Fruit fly (Drosophila melanogaster) whole organism, embryonic: ENCODE results near the gene SC35.

Experiments
- Abd-B ChIP-seq: fragments of 200-800 bp; sonication (Bioruptor generic); optimal IDR thresholded peaks from 2 replicates; lab custom pipeline; 2018; ENCODE audit warnings: missing biosample characterization, mild to moderate bottlenecking, missing genetic modification characterization, moderate library complexity
- CG10147 ChIP-seq: fragments of 200-800 bp; sonication (Bioruptor generic); optimal IDR thresholded peaks from 2 replicates; lab custom pipeline; 2019; ENCODE audit warnings: missing biosample characterization, mild to moderate bottlenecking, missing genetic modification characterization, moderate library complexity
- CG10462 ChIP-seq: fragments of 200-800 bp; sonication (Bioruptor generic); optimal IDR thresholded peaks from 2 replicates; lab custom pipeline; 2016; ENCODE audit warnings: missing biosample characterization, missing genetic modification characterization
- CG11560 ChIP-seq: fragments of 200-800 bp; sonication (Bioruptor generic); IDR thresholded peaks from 3 replicates; pipeline ENCODE4 v1.3.6; 2022; ENCODE audit warnings: missing biosample characterization, missing genetic modification characterization
- CG12236 ChIP-seq: fragments of 200-800 bp; sonication (Bioruptor generic); optimal IDR thresholded peaks from 2 replicates; lab custom pipeline; 2016; ENCODE audit warnings: missing biosample characterization, missing genetic modification characterization
- CG12299 ChIP-seq: fragments of 200-800 bp; sonication (Bioruptor generic); optimal IDR thresholded peaks from 2 replicates; lab custom pipeline; 2018; ENCODE audit warnings: missing biosample characterization, mild to moderate bottlenecking, missing genetic modification characterization
- CG1233 ChIP-seq: fragments of 200-800 bp; sonication (Bioruptor generic); optimal IDR thresholded peaks from 4 replicates; lab custom pipeline; 2018; ENCODE audit warnings: missing biosample characterization, mild to moderate bottlenecking, missing genetic modification characterization
- CG12942 ChIP-seq: fragments of 200-800 bp; sonication (Bioruptor generic); optimal IDR thresholded peaks from 3 replicates; lab custom pipeline; 2016; ENCODE audit warnings: missing biosample characterization, missing genetic modification characterization
- CG13287 ChIP-seq: fragments of 200-800 bp; sonication (Bioruptor generic); IDR thresholded peaks from 2 replicates; pipeline ENCODE4 v1.3.6; 2022; ENCODE audit warnings: missing biosample characterization, missing genetic modification characterization; ENCODE audit not compliant: partially characterized antibody
- CG14710 ChIP-seq: fragments of 200-800 bp; sonication (Bioruptor generic); optimal IDR thresholded peaks from 3 replicates; lab custom pipeline; 2019; ENCODE audit warnings: missing biosample characterization, mild to moderate bottlenecking, missing genetic modification characterization, moderate library complexity
- CG15601 ChIP-seq: fragments of 200-800 bp; sonication (Bioruptor generic); optimal IDR thresholded peaks from 3 replicates; lab custom pipeline; 2019; ENCODE audit warnings: missing biosample characterization, mild to moderate bottlenecking, missing genetic modification characterization, moderate library complexity
- CG17385 ChIP-seq: fragments of 200-800 bp; sonication (Bioruptor generic); optimal IDR thresholded peaks from 3 replicates; lab custom pipeline; 2018; ENCODE audit warnings: missing biosample characterization, mild to moderate bottlenecking, missing genetic modification characterization
- CG17829 ChIP-seq: fragments of 200-800 bp; optimal IDR thresholded peaks from 2 replicates; lab custom pipeline; 2019; ENCODE audit warnings: missing biosample characterization, mild to moderate bottlenecking, missing genetic modification characterization, moderate library complexity
- CG2120 ChIP-seq: fragments of 200-800 bp; sonication (Bioruptor generic); optimal IDR thresholded peaks from 3 replicates; lab custom pipeline; 2016; ENCODE audit warnings: missing biosample characterization, missing genetic modification characterization
- CG30020 ChIP-seq: fragments of 200-800 bp; optimal IDR thresholded peaks from 2 replicates; lab custom pipeline; 2019; ENCODE audit warnings: missing biosample characterization, mild to moderate bottlenecking, missing genetic modification characterization, moderate library complexity
- CG30403 ChIP-seq: fragments of 200-800 bp; sonication (Bioruptor generic); optimal IDR thresholded peaks from 3 replicates; lab custom pipeline; 2016; ENCODE audit warnings: missing biosample characterization, missing genetic modification characterization
- CG4360 ChIP-seq: fragments of 200-800 bp; sonication (Bioruptor generic); IDR thresholded peaks from 2 replicates; pipeline ENCODE4 v1.3.6; 2022; ENCODE audit warnings: missing biosample characterization, missing genetic modification characterization
- CG43689 ChIP-seq: fragments of 200-800 bp; sonication (Bioruptor generic); IDR thresholded peaks from 2 replicates; pipeline ENCODE4 v1.3.6; 2022; ENCODE audit warnings: missing biosample characterization, missing genetic modification characterization
- CG5180 ChIP-seq: fragments of 200-800 bp; sonication (Bioruptor generic); optimal IDR thresholded peaks from 3 replicates; lab custom pipeline; 2017; ENCODE audit warnings: missing biosample characterization, missing genetic modification characterization, mild to moderate bottlenecking, moderate library complexity, missing genetic modification reagents
- CG6683 ChIP-seq: fragments of 200-800 bp; sonication (Bioruptor generic); optimal IDR thresholded peaks from 2 replicates; lab custom pipeline; 2017; ENCODE audit warnings: missing biosample characterization, mild to moderate bottlenecking, missing genetic modification characterization, missing genetic modification reagents
- CG6689 ChIP-seq: fragments of 200-800 bp; sonication (Bioruptor generic); IDR thresholded peaks from 2 replicates; pipeline ENCODE4 v1.3.6; 2022; ENCODE audit warnings: missing biosample characterization, missing genetic modification characterization
- CG7745 ChIP-seq: fragments of 200-800 bp; sonication (Bioruptor generic); optimal IDR thresholded peaks from 2 replicates; lab custom pipeline; 2018; ENCODE audit warnings: missing biosample characterization, mild to moderate bottlenecking, missing genetic modification characterization, moderate library complexity
- Deaf1 ChIP-seq: fragments of 200-800 bp; optimal IDR thresholded peaks from 3 replicates; lab custom pipeline; 2019; ENCODE audit warnings: missing biosample characterization, mild to moderate bottlenecking, missing genetic modification characterization, moderate library complexity
- Dek ChIP-seq: fragments of 200-800 bp; sonication (Bioruptor generic); optimal IDR thresholded peaks from 3 replicates; lab custom pipeline; 2019; ENCODE audit warnings: missing biosample characterization, mild to moderate bottlenecking, missing genetic modification characterization, moderate library complexity
- Ets65A ChIP-seq: fragments of 200-800 bp; sonication (Bioruptor generic); peaks from one replicate; lab custom pipeline; 2016; ENCODE audit warnings: missing biosample characterization, missing genetic modification characterization
- GATAe ChIP-seq: fragments of 200-800 bp; sonication (Bioruptor generic); conservative IDR thresholded peaks from 2 replicates; pipeline ENCODE4 v1.3.6; 2022; ENCODE audit warnings: missing biosample characterization, missing genetic modification characterization
- Gsc ChIP-seq: fragments of 200-800 bp; sonication (Bioruptor generic); IDR thresholded peaks from 2 replicates; pipeline ENCODE4 v1.3.6; 2022; ENCODE audit warnings: missing biosample characterization, missing genetic modification characterization
- Rfx ChIP-seq: fragments of 200-800 bp; sonication (Bioruptor generic); IDR thresholded peaks from 2 replicates; pipeline ENCODE4 v1.3.6; 2022; ENCODE audit warnings: missing biosample characterization, missing genetic modification characterization
- Rx ChIP-seq: fragments of 200-800 bp; sonication (Bioruptor generic); IDR thresholded peaks from 2 replicates; pipeline ENCODE4 v1.3.6; 2022; ENCODE audit warnings: missing biosample characterization, missing genetic modification characterization
- Sox100B ChIP-seq: fragments of 200-800 bp; sonication (Bioruptor generic); optimal IDR thresholded peaks from 3 replicates; lab custom pipeline; 2018; ENCODE audit warnings: missing biosample characterization, mild to moderate bottlenecking, missing genetic modification characterization
- Sry-δ ChIP-seq: fragments of 200-800 bp; sonication (Bioruptor generic); optimal IDR thresholded peaks from 2 replicates; lab custom pipeline; 2016; ENCODE audit warnings: missing biosample characterization, missing genetic modification characterization
- Vsx1 ChIP-seq: fragments of 200-800 bp; sonication (Bioruptor generic); optimal IDR thresholded peaks from 2 replicates; lab custom pipeline; 2017; ENCODE audit warnings: missing biosample characterization, mild to moderate bottlenecking, missing genetic modification characterization, missing genetic modification reagents
- az2 ChIP-seq: fragments of 200-800 bp; sonication (Bioruptor generic); optimal IDR thresholded peaks from 3 replicates; lab custom pipeline; 2016; ENCODE audit warnings: missing biosample characterization, missing genetic modification characterization
- btn ChIP-seq: fragments of 200-800 bp; sonication (Bioruptor generic); optimal IDR thresholded peaks from 2 replicates; lab custom pipeline; 2016; ENCODE audit warnings: missing biosample characterization, missing genetic modification characterization
- cad ChIP-seq: fragments of >200 bp; optimal IDR thresholded peaks from 2 replicates; lab custom pipeline; 2017; ENCODE audit warnings: missing biosample characterization, missing genetic modification characterization
- crol ChIP-seq: fragments of 200-800 bp; sonication (Bioruptor generic); IDR thresholded peaks from 2 replicates; pipeline ENCODE4 v1.3.6; 2022; ENCODE audit warnings: missing biosample characterization, missing genetic modification characterization
- cwo ChIP-seq: fragments of 200-800 bp; sonication (Bioruptor generic); optimal IDR thresholded peaks from 3 replicates; lab custom pipeline; 2017; ENCODE audit warnings: missing biosample characterization, missing genetic modification characterization, mild to moderate bottlenecking, moderate library complexity, missing genetic modification reagents
- eyg ChIP-seq: fragments of 200-800 bp; sonication (Bioruptor generic); optimal IDR thresholded peaks from 3 replicates; lab custom pipeline; 2016; ENCODE audit warnings: missing biosample characterization, missing genetic modification characterization
- gem ChIP-seq: fragments of 200-800 bp; sonication (Bioruptor generic); optimal IDR thresholded peaks from 2 replicates; lab custom pipeline; 2019; ENCODE audit warnings: missing biosample characterization, mild to moderate bottlenecking, missing genetic modification characterization, moderate library complexity
- grau ChIP-seq: fragments of 200-800 bp; optimal IDR thresholded peaks from 3 replicates; lab custom pipeline; 2019; ENCODE audit warnings: missing biosample characterization, mild to moderate bottlenecking, missing genetic modification characterization, moderate library complexity
- jigr1 ChIP-seq: fragments of 200-800 bp; sonication (Bioruptor generic); IDR thresholded peaks from 3 replicates; pipeline ENCODE4 v1.3.6; 2022; ENCODE audit warnings: missing biosample characterization, missing genetic modification characterization
- kah ChIP-seq: fragments of 200-800 bp; sonication (Bioruptor generic); optimal IDR thresholded peaks from 2 replicates; lab custom pipeline; 2018; ENCODE audit warnings: missing biosample characterization, mild to moderate bottlenecking, missing genetic modification characterization
- klu ChIP-seq: fragments of 200-800 bp; sonication (Bioruptor generic); IDR thresholded peaks from 2 replicates; pipeline ENCODE4 v1.3.6; 2022; ENCODE audit warnings: missing biosample characterization, missing genetic modification characterization
- mam ChIP-seq: fragments of 200-800 bp; sonication (Bioruptor generic); optimal IDR thresholded peaks from 3 replicates; lab custom pipeline; 2016; ENCODE audit warnings: missing biosample characterization, missing genetic modification characterization
- org-1 ChIP-seq: fragments of 200-800 bp; sonication (Bioruptor generic); optimal IDR thresholded peaks from 2 replicates; lab custom pipeline; 2017; ENCODE audit warnings: missing biosample characterization, missing genetic modification characterization
- phol ChIP-seq: fragments of 200-800 bp; sonication (Bioruptor generic); optimal IDR thresholded peaks from 3 replicates; lab custom pipeline; 2018; ENCODE audit warnings: missing biosample characterization, mild to moderate bottlenecking, missing genetic modification characterization, moderate library complexity
- sqz ChIP-seq: fragments of 200-800 bp; sonication (Bioruptor generic); optimal IDR thresholded peaks from 3 replicates; lab custom pipeline; 2018; ENCODE audit warnings: missing biosample characterization, mild to moderate bottlenecking, missing genetic modification characterization
- tin ChIP-seq: fragments of 200-800 bp; sonication (Bioruptor generic); optimal IDR thresholded peaks from 3 replicates; lab custom pipeline; 2016; ENCODE audit warnings: missing biosample characterization, missing genetic modification characterization
- twi ChIP-seq: fragments of 200-800 bp; optimal IDR thresholded peaks from 2 replicates; lab custom pipeline; 2019; ENCODE audit warnings: missing biosample characterization, mild to moderate bottlenecking, missing genetic modification characterization, moderate library complexity
- unc-4 ChIP-seq: fragments of 200-800 bp; sonication (Bioruptor generic); IDR thresholded peaks from 2 replicates; pipeline ENCODE4 v1.3.6; 2022; ENCODE audit warnings: missing biosample characterization, missing genetic modification characterization; ENCODE audit not compliant: partially characterized antibody

SC35 gene

DNA sequence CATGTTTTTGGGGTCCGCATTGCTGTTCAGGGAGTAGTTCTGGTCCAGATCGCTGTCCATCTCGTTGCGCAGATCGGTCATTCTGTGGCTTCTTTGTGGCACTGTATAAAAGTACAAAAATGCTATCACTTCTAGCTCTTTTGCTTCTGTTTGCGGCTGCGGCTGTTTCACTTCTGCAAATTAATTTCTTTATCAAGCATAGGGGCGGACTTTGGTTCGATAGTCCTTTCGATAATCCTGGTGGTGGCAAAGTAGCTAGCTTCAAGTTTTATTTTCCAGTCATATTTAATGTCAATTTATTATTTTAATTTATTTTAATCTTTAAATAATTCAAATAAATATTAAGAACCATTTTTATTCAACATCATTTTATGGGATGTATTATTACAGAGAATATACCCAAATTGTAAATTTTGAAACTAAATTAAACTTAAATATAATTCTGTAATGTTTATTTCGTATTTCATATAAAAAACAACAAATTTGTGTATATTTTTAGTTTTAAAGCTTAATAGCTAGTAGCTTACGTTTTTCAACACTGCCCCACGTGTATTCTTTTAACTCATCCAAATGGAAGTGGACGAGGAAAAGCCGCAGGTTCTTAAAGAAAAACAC lies 6.9 kb downstream of the SC35 start, which contains the start of the genes CG5446 and Trm1 (continued):
- TF ChIP-seq kah, result no peak
- TF ChIP-seq CG14710 (tag; lab: Kevin White, UChicago), result peak; percentile 87
- peak; percentile 81 for TF ChIP-seq CG30020 (tag; lab: Kevin White, UChicago)
- TF ChIP-seq Sry-δ (GFP tag; lab: Kevin White, UChicago), result peak; percentile 58
- TF ChIP-seq Ets65A (GFP tag; lab: Kevin White, UChicago), result peak; percentile 47
- peak; percentile 20 for TF ChIP-seq CG5180 (GFP tag; lab: Kevin White, UChicago)
- TF ChIP-seq crol, result no peak
- no peak for TF ChIP-seq cad (GFP tag; lab: Kevin White, UChicago)
- peak; percentile 8 for TF ChIP-seq mam (GFP tag; lab: Kevin White, UChicago)
- peak; percentile 74 for TF ChIP-seq Dek (tag; lab: Kevin White, UChicago)
- peak; percentile 43 for TF ChIP-seq tin (GFP tag; lab: Kevin White, UChicago)
- TF ChIP-seq Gsc (GFP tag; lab: Robert Waterston, UW), result no peak
- TF ChIP-seq Rfx (GFP tag; lab: Robert Waterston, UW), result peak; percentile 56
- TF ChIP-seq gem (tag; lab: Kevin White, UChicago), result peak; percentile 90
- peak; percentile 54 for TF ChIP-seq twi (tag; lab: Kevin White, UChicago)
- peak; percentile 88 for TF ChIP-seq CG17829 (tag; lab: Kevin White, UChicago)
- TF ChIP-seq CG12942 (GFP tag; lab: Kevin White, UChicago), result no peak
- TF ChIP-seq CG17385, result peak; percentile 67
- TF ChIP-seq org-1 (GFP tag; lab: Kevin White, UChicago), result peak; percentile 34
- TF ChIP-seq Abd-B, result peak; percentile 44
- TF ChIP-seq CG43689 (GFP tag; lab: Robert Waterston, UW), result no peak
- peak; percentile 34; the same call in 1 of the 2 replicates for TF ChIP-seq CG13287 (GFP tag; lab: Robert Waterston, UW)
- TF ChIP-seq CG7745 (tag; lab: Kevin White, UChicago), result no peak
- no peak; the same call in 1 of the 2 replicates for TF ChIP-seq klu (GFP tag; lab: Robert Waterston, UW)
- no peak for TF ChIP-seq GATAe
- no peak for TF ChIP-seq CG11560 (tag; lab: Robert Waterston, UW)
- TF ChIP-seq phol (tag; lab: Kevin White, UChicago), result peak; percentile 80
- TF ChIP-seq eyg (GFP tag; lab: Kevin White, UChicago), result no peak
- TF ChIP-seq unc-4 (GFP tag; lab: Robert Waterston, UW), result peak; percentile 13; the same call in 1 of the 2 replicates
- peak; percentile 81 for TF ChIP-seq CG15601 (tag; lab: Kevin White, UChicago)
- peak; percentile 46 for TF ChIP-seq az2
- TF ChIP-seq CG6683, result peak; percentile 59
- TF ChIP-seq CG30403 (GFP tag; lab: Kevin White, UChicago), result peak; percentile 76
- peak; percentile 53 for TF ChIP-seq CG2120 (GFP tag; lab: Kevin White, UChicago)
- no peak for TF ChIP-seq CG4360 (GFP tag; lab: Robert Waterston, UW)
- TF ChIP-seq Sox100B (GFP tag; lab: Kevin White, UChicago), result peak; percentile 86
- TF ChIP-seq grau (tag; lab: Kevin White, UChicago), result peak; percentile 82
- TF ChIP-seq cwo (GFP tag; lab: Kevin White, UChicago), result peak; percentile 55
- TF ChIP-seq btn, result no peak
- TF ChIP-seq CG12299 (tag; lab: Kevin White, UChicago), result peak; percentile 70
- peak; percentile 73 for TF ChIP-seq CG6689 (GFP tag; lab: Robert Waterston, UW)
- peak; percentile 14 for TF ChIP-seq CG10462
- TF ChIP-seq sqz, result peak; percentile 12
- TF ChIP-seq jigr1 (GFP tag; lab: Robert Waterston, UW), result no peak
- TF ChIP-seq CG1233 (GFP tag; lab: Kevin White, UChicago), result peak; percentile 41
- TF ChIP-seq Rx (GFP tag; lab: Robert Waterston, UW), result no peak
- no peak for TF ChIP-seq Vsx1
- TF ChIP-seq CG12236 (GFP tag; lab: Kevin White, UChicago), result no peak
- peak; percentile 68 for TF ChIP-seq Deaf1 (tag; lab: Kevin White, UChicago)
- TF ChIP-seq CG10147, result peak; percentile 64
